Worm (Caenorhabditis elegans) whole organism, L1 larva: Measurements from ENCODE around the gene Y59H11AR.4.

Experiments used
- C04F5.9 ChIP-seq: sonication (generic microtip); optimal IDR thresholded peaks from 2 replicates; lab custom pipeline; 2016; ENCODE audit warnings: missing genetic modification characterization, missing compliant biosample characterization
- C16A3.4 ChIP-seq: fragments of 150-350 bp; optimal IDR thresholded peaks from 2 replicates; lab custom pipeline; 2014; ENCODE audit warnings: missing biosample characterization, missing genetic modification characterization
- F16B12.6 ChIP-seq: fragments of 150-350 bp; optimal IDR thresholded peaks from 2 replicates; lab custom pipeline; 2014; ENCODE audit warnings: missing biosample characterization, missing genetic modification characterization
- Y116A8C.19 ChIP-seq: sonication (generic microtip); optimal IDR thresholded peaks from 2 replicates; lab custom pipeline; 2016; ENCODE audit warnings: missing compliant biosample characterization, missing genetic modification characterization, borderline replicate concordance
- aha-1 ChIP-seq: fragments of 150-350 bp; optimal IDR thresholded peaks from 2 replicates; lab custom pipeline; 2014; ENCODE audit warnings: missing biosample characterization, missing genetic modification characterization
- aly-2 ChIP-seq: fragments of 150-350 bp; optimal IDR thresholded peaks from 2 replicates; lab custom pipeline; 2014; ENCODE audit warnings: missing biosample characterization, missing genetic modification characterization
- ceh-82 ChIP-seq, 3 experiments: fragments of 150-350 bp in 1 of 3; sonication (generic microtip) in 2 of 3; optimal IDR thresholded peaks; 2 replicates each; lab custom pipeline; 2014 to 2017; ENCODE audit warnings: missing biosample characterization in 3 of 3, missing genetic modification characterization in 3 of 3
- ceh-88 ChIP-seq: fragments of 200-800 bp; sonication (Bioruptor generic); IDR thresholded peaks from 2 replicates; pipeline ENCODE4 v1.3.6; 2022; ENCODE audit warnings: missing genetic modification characterization, missing compliant biosample characterization
- ceh-90 ChIP-seq: sonication (generic microtip); optimal IDR thresholded peaks from 2 replicates; lab custom pipeline; 2016; ENCODE audit warnings: missing genetic modification characterization, missing compliant biosample characterization
- ces-1 ChIP-seq: fragments of 150-350 bp; optimal IDR thresholded peaks from 2 replicates; lab custom pipeline; 2014; ENCODE audit warnings: missing biosample characterization, missing genetic modification reagents, missing genetic modification characterization
- dpl-1 ChIP-seq, 3 experiments: fragments of 150-350 bp in 2 of 3; sonication (generic microtip) in 1 of 3; optimal IDR thresholded peaks; 2 replicates each; lab custom pipeline; 2014 to 2017; ENCODE audit warnings: missing biosample characterization in 3 of 3, missing genetic modification characterization in 3 of 3, missing genetic modification reagents in 3 of 3
- dsc-1 ChIP-seq: sonication (generic microtip); optimal IDR thresholded peaks from 2 replicates; lab custom pipeline; 2016; ENCODE audit warnings: mild to moderate bottlenecking, missing genetic modification characterization, missing compliant biosample characterization
- efl-3 ChIP-seq: fragments of 200-800 bp; sonication (Bioruptor generic); optimal IDR thresholded peaks from 2 replicates; lab custom pipeline; 2018; ENCODE audit warnings: mild to moderate bottlenecking, missing genetic modification characterization, missing compliant biosample characterization
- egl-13 ChIP-seq: sonication (generic microtip); optimal IDR thresholded peaks from 2 replicates; lab custom pipeline; 2016; ENCODE audit warnings: missing genotype, missing genetic modification reagents, missing genetic modification characterization, missing compliant biosample characterization
- ets-5 ChIP-seq: fragments of 200-800 bp; sonication (Bioruptor generic); IDR thresholded peaks from 2 replicates; pipeline ENCODE4 v1.3.6; 2022; ENCODE audit warnings: missing genetic modification characterization, missing compliant biosample characterization
- fkh-8 ChIP-seq: sonication (generic microtip); optimal IDR thresholded peaks from 2 replicates; lab custom pipeline; 2016; ENCODE audit warnings: mild to moderate bottlenecking, missing genetic modification characterization, missing compliant biosample characterization
- hlh-17 ChIP-seq: fragments of 200-800 bp; sonication (Bioruptor generic); optimal IDR thresholded peaks from 2 replicates; lab custom pipeline; 2018; ENCODE audit warnings: missing genetic modification characterization, mild to moderate bottlenecking, missing compliant biosample characterization, moderate library complexity, borderline replicate concordance
- hlh-4 ChIP-seq: sonication (generic microtip); optimal IDR thresholded peaks from 2 replicates; lab custom pipeline; 2016; ENCODE audit warnings: mild to moderate bottlenecking, missing genetic modification characterization, missing compliant biosample characterization
- hpl-2 ChIP-seq: fragments of 150-350 bp; optimal IDR thresholded peaks from 2 replicates; lab custom pipeline; 2014; ENCODE audit warnings: missing biosample characterization, missing genetic modification reagents, missing genetic modification characterization
- isw-1 ChIP-seq: fragments of 200-800 bp; sonication (Bioruptor generic); IDR thresholded peaks from 2 replicates; pipeline ENCODE4 v1.3.6; 2022; ENCODE audit warnings: missing genetic modification characterization, missing compliant biosample characterization
- jun-1 ChIP-seq: fragments of 150-350 bp; optimal IDR thresholded peaks from 2 replicates; lab custom pipeline; 2014; ENCODE audit warnings: missing biosample characterization, missing genetic modification reagents, missing genetic modification characterization
- lin-13 ChIP-seq: fragments of 150-350 bp; optimal IDR thresholded peaks from 2 replicates; lab custom pipeline; 2014; ENCODE audit warnings: missing biosample characterization, missing genetic modification reagents, missing genetic modification characterization
- lin-15B ChIP-seq: fragments of 150-350 bp; sonication (generic microtip); optimal IDR thresholded peaks from 3 replicates; lab custom pipeline; 2014; ENCODE audit warnings: missing biosample characterization, missing genetic modification characterization
- lin-39 ChIP-seq: fragments of 150-350 bp; optimal IDR thresholded peaks from 2 replicates; lab custom pipeline; 2014; ENCODE audit warnings: missing biosample characterization, missing genetic modification reagents, missing genetic modification characterization
- lsy-2 ChIP-seq, 2 experiments: fragments of 150-350 bp; optimal IDR thresholded peaks; 2 replicates each; lab custom pipeline; 2014; ENCODE audit warnings: missing biosample characterization in 2 of 2, missing genetic modification characterization in 2 of 2
- mab-9 ChIP-seq: fragments of 200-800 bp; sonication (Bioruptor generic); IDR thresholded peaks from 2 replicates; pipeline ENCODE4 v1.3.6; 2022; ENCODE audit warnings: missing genetic modification reagents, missing genetic modification characterization, missing compliant biosample characterization
- mdl-1 ChIP-seq, 2 experiments: fragments of 150-350 bp; optimal IDR thresholded peaks; 2 replicates each; lab custom pipeline; 2014 to 2017; ENCODE audit warnings: missing biosample characterization in 2 of 2, missing genetic modification characterization in 2 of 2, inconsistent platforms in 1 of 2
- mep-1 ChIP-seq: fragments of 150-350 bp; optimal IDR thresholded peaks from 2 replicates; lab custom pipeline; 2014; ENCODE audit warnings: missing biosample characterization, missing genetic modification characterization
- nhr-11 ChIP-seq: fragments of 150-350 bp; optimal IDR thresholded peaks from 2 replicates; lab custom pipeline; 2014; ENCODE audit warnings: missing biosample characterization, missing genetic modification characterization
- nhr-20 ChIP-seq: sonication (generic microtip); optimal IDR thresholded peaks from 2 replicates; lab custom pipeline; 2016; ENCODE audit warnings: mild to moderate bottlenecking, missing genetic modification characterization, missing compliant biosample characterization
- nhr-28 ChIP-seq: fragments of 150-350 bp; optimal IDR thresholded peaks from 2 replicates; lab custom pipeline; 2014; ENCODE audit warnings: missing biosample characterization, missing genetic modification characterization
- nhr-47 ChIP-seq: sonication (generic microtip); optimal IDR thresholded peaks from 2 replicates; lab custom pipeline; 2016; ENCODE audit warnings: mild to moderate bottlenecking, missing genetic modification characterization, moderate library complexity, missing compliant biosample characterization
- nhr-71 ChIP-seq: sonication (generic microtip); optimal IDR thresholded peaks from 2 replicates; lab custom pipeline; 2016; ENCODE audit warnings: mild to moderate bottlenecking, missing genetic modification characterization, moderate library complexity, missing compliant biosample characterization
- nhr-76 ChIP-seq: sonication (generic microtip); optimal IDR thresholded peaks from 2 replicates; lab custom pipeline; 2017; ENCODE audit warnings: missing biosample characterization, missing genetic modification characterization
- nhr-77 ChIP-seq: fragments of 150-350 bp; optimal IDR thresholded peaks from 2 replicates; lab custom pipeline; 2014; ENCODE audit warnings: missing biosample characterization, missing genetic modification characterization
- nhr-84 ChIP-seq: sonication (generic microtip); optimal IDR thresholded peaks from 2 replicates; lab custom pipeline; 2017; ENCODE audit warnings: missing biosample characterization, missing genetic modification characterization
- nhr-85 ChIP-seq: sonication (generic microtip); peaks from one replicate; lab custom pipeline; 2016; ENCODE audit warnings: missing genetic modification characterization, inconsistent platforms, missing compliant biosample characterization
- nhr-90 ChIP-seq: sonication (generic microtip); optimal IDR thresholded peaks from 2 replicates; lab custom pipeline; 2016; ENCODE audit warnings: mild to moderate bottlenecking, missing genetic modification characterization, missing compliant biosample characterization; ENCODE audit not compliant: poor library complexity
- pag-3 ChIP-seq: sonication (generic microtip); optimal IDR thresholded peaks from 2 replicates; lab custom pipeline; 2017; ENCODE audit warnings: missing genetic modification characterization, mild to moderate bottlenecking, missing compliant biosample characterization, antibody characterized with exemption, borderline replicate concordance; ENCODE audit not compliant: insufficient read depth
- pax-3 ChIP-seq: fragments of 200-800 bp; sonication (Bioruptor generic); optimal IDR thresholded peaks from 2 replicates; lab custom pipeline; 2018; ENCODE audit warnings: mild to moderate bottlenecking, missing genetic modification characterization, moderate library complexity, missing compliant biosample characterization
- rnt-1 ChIP-seq: sonication (generic microtip); optimal IDR thresholded peaks from 2 replicates; lab custom pipeline; 2016; ENCODE audit warnings: mild to moderate bottlenecking, missing genetic modification characterization, moderate library complexity, missing compliant biosample characterization
- snpc-4 ChIP-seq: fragments of 150-350 bp; optimal IDR thresholded peaks from 2 replicates; lab custom pipeline; 2014; ENCODE audit warnings: missing biosample characterization, missing genetic modification characterization
- sox-4 ChIP-seq: sonication (generic microtip); optimal IDR thresholded peaks from 2 replicates; lab custom pipeline; 2016; ENCODE audit warnings: missing genetic modification characterization, missing compliant biosample characterization
- sup-37 ChIP-seq: fragments of 200-800 bp; sonication (Bioruptor generic); optimal IDR thresholded peaks from 2 replicates; lab custom pipeline; 2018; ENCODE audit warnings: mild to moderate bottlenecking, missing genetic modification characterization, missing compliant biosample characterization
- tbx-2 ChIP-seq: sonication (generic microtip); optimal IDR thresholded peaks from 2 replicates; lab custom pipeline; 2016; ENCODE audit warnings: missing genetic modification characterization, missing compliant biosample characterization
- tlp-1 ChIP-seq: fragments of 150-350 bp; optimal IDR thresholded peaks from 2 replicates; lab custom pipeline; 2014; ENCODE audit warnings: missing biosample characterization, missing genetic modification characterization
- unc-130 ChIP-seq: fragments of 150-350 bp; optimal IDR thresholded peaks from 2 replicates; lab custom pipeline; 2017; ENCODE audit warnings: missing biosample characterization, missing genetic modification characterization, inconsistent platforms
- unc-30 ChIP-seq: sonication (generic microtip); optimal IDR thresholded peaks from 2 replicates; lab custom pipeline; 2017; ENCODE audit warnings: missing biosample characterization, missing genetic modification characterization
- unc-62 ChIP-seq: fragments of 150-350 bp; optimal IDR thresholded peaks from 2 replicates; lab custom pipeline; 2014; ENCODE audit warnings: missing biosample characterization, missing genetic modification reagents, missing genetic modification characterization
- vab-15 ChIP-seq: sonication (generic microtip); optimal IDR thresholded peaks from 2 replicates; lab custom pipeline; 2017; ENCODE audit warnings: missing genotype, mild to moderate bottlenecking, missing genetic modification characterization, missing compliant biosample characterization
- xbp-1 ChIP-seq: sonication (generic microtip); optimal IDR thresholded peaks from 2 replicates; lab custom pipeline; 2016; ENCODE audit warnings: missing genetic modification characterization, missing compliant biosample characterization
- zag-1 ChIP-seq: fragments of 150-350 bp; optimal IDR thresholded peaks from 2 replicates; lab custom pipeline; 2014; ENCODE audit warnings: missing biosample characterization, missing genetic modification characterization
- zip-4 ChIP-seq: fragments of 200-800 bp; sonication (Bioruptor generic); optimal IDR thresholded peaks from 2 replicates; lab custom pipeline; 2018; ENCODE audit warnings: mild to moderate bottlenecking, missing genetic modification characterization, moderate library complexity, missing compliant biosample characterization
- ztf-11 ChIP-seq, 2 experiments: sonication (generic microtip); optimal IDR thresholded peaks; 2 replicates each; lab custom pipeline; 2016 to 2017; ENCODE audit warnings: missing genetic modification characterization in 2 of 2, missing biosample characterization in 1 of 2, missing compliant biosample characterization in 1 of 2

The Y59H11AR.4 gene

DNA sequence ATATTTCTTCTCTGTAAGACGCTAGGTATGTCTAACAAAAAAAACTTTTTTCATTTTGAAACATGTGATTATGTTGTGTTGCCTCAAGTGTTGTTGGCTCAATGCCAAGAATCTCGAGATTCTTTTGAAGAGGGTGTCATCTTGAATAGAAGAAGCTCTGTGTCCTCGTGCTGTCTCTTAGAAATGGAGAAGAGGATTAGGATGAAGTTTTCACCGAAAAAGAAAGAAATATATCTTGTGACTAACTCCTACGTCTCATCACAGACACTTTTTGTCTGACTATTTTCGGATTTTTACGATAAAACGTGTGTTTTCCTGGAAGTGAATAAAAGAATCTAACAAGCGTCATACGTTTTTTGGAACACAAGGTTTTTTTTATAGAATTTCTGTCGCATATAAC is 13.0 kb downstream of the Y59H11AR.4 start (continued):
- TF ChIP-seq sox-4 (tag; lab: Kevin White, UChicago) (peak; percentile 73), C16A3.4 (no peak), snpc-4 (tag; lab: Kevin White, UChicago) (no peak), pax-3 (tag; lab: Kevin White, UChicago) (peak; percentile 83), rnt-1 (tag; lab: Kevin White, UChicago) (no peak), efl-3 (GFP tag; lab: Kevin White, UChicago) (no peak), ceh-82 (tag; optimal IDR thresholded peaks at IDR 0.05; lab: Kevin White, UChicago) (no peak), nhr-84 (no peak), nhr-20 (no peak), ztf-11 (tag; optimal IDR thresholded peaks at IDR 0.05; lab: Kevin White, UChicago) (no peak), hpl-2 (GFP tag; lab: Kevin White, UChicago) (no peak), unc-130 (tag; lab: Kevin White, UChicago) (no peak), nhr-85 (no peak), nhr-76 (no peak), C04F5.9 (tag; lab: Kevin White, UChicago) (no peak), aly-2 (tag; lab: Kevin White, UChicago) (no peak), fkh-8 (tag; lab: Kevin White, UChicago) (peak; percentile 53), lin-15B (tag; lab: Kevin White, UChicago) (no peak), unc-62 (GFP tag; lab: Kevin White, UChicago) (no peak), nhr-71 (peak; percentile 55), ets-5 (GFP tag; lab: Robert Waterston, UW) (no peak), Y116A8C.19 (tag; lab: Kevin White, UChicago) (no peak), aha-1 (tag; lab: Kevin White, UChicago) (no peak), dsc-1 (tag; lab: Kevin White, UChicago) (peak; percentile 87), tbx-2 (tag; lab: Kevin White, UChicago) (no peak), vab-15 (tag; lab: Kevin White, UChicago) (no peak), zip-4 (no peak), nhr-77 (tag; lab: Kevin White, UChicago) (no peak), jun-1 (tag; lab: Kevin White, UChicago) (no peak), hlh-4 (tag; lab: Kevin White, UChicago) (no peak), ces-1 (no peak), mdl-1 (tag; optimal IDR thresholded peaks at IDR 0.05; lab: Kevin White, UChicago) (no peak), hlh-17 (no peak), lin-13 (GFP tag; lab: Kevin White, UChicago) (peak; percentile 20), nhr-90 (tag; lab: Kevin White, UChicago) (no peak), isw-1 (GFP tag; lab: Robert Waterston, UW) (no peak), mep-1 (tag; lab: Kevin White, UChicago) (peak; percentile 4), nhr-11 (no peak), nhr-28 (no peak), nhr-47 (tag; lab: Kevin White, UChicago) (peak; percentile 19), sup-37 (GFP tag; lab: Kevin White, UChicago) (no peak)

DNA sequence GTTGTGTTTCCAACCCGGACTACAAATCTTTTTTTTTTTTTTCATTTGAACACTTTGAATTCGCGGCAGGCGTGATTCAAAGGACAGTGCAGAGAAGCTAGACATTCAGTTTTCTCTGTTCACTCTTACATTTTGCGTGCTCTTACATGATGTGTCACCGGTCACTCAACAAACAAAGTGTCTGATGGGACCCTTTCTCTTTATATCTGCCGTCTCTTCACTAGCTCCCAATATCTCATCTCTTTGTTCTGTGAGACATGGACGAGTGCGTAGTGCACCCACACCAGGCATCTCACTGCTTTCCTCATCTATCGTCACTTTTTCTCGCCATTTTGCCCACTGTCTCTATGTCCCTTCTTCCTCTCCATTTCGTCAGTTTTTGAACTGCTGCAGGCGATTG is 13.5 kb downstream of the Y59H11AR.4 start:
- TF ChIP-seq nhr-71 (peak; percentile 72), mdl-1 (tag; optimal IDR thresholded peaks at IDR 0.05; lab: Kevin White, UChicago) (no peak), snpc-4 (tag; lab: Kevin White, UChicago) (no peak), xbp-1 (tag; lab: Kevin White, UChicago) (peak; percentile 38), unc-30 (tag; lab: Kevin White, UChicago) (no peak), nhr-11 (no peak), mab-9 (GFP tag; lab: Robert Waterston, UW) (no peak), dpl-1 (GFP tag; optimal IDR thresholded peaks at IDR 0.05; lab: Kevin White, UChicago) (peak in 2 of 3 experiments; percentile 12 to 38), ceh-88 (GFP tag; lab: Robert Waterston, UW) (no peak), fkh-8 (tag; lab: Kevin White, UChicago) (no peak), egl-13 (tag; lab: Kevin White, UChicago) (no peak), pag-3 (tag; lab: Kevin White, UChicago) (no peak), F16B12.6 (no peak), lsy-2 (tag; optimal IDR thresholded peaks at IDR 0.05; lab: Kevin White, UChicago) (peak in 1 of 2 experiments; percentile 58), tlp-1 (tag; lab: Kevin White, UChicago) (no peak), ceh-90 (no peak), sup-37 (GFP tag; lab: Kevin White, UChicago) (no peak), lin-39 (tag; lab: Kevin White, UChicago) (peak; percentile 49), Y116A8C.19 (tag; lab: Kevin White, UChicago) (no peak), zag-1 (no peak)
